Worm (Caenorhabditis elegans): ENCODE data around the gene usp-14.
A peak's percentile ranks its signal among the peaks of the same experiment; 100 is the strongest.

Gene usp-14

ce11 chrII:14523070-14523572 is 34.6 kb upstream of the usp-14 start, which contains the start of gene btb-20:
Gene btb-20, minus strand, starts transcription at chrII:14523522.
- TF ChIP-seq lin-39 (tag; optimal IDR thresholded peaks at IDR 0.05): no peak
- TF ChIP-seq fos-1 (tag; optimal IDR thresholded peaks at IDR 0.05): no peak
- TF ChIP-seq elt-3 (tag; optimal IDR thresholded peaks at IDR 0.05): no peak
- no peak for TF ChIP-seq C34F6.9 (tag; optimal IDR thresholded peaks at IDR 0.05)
- TF ChIP-seq F13H6.1 (tag; optimal IDR thresholded peaks at IDR 0.05): no peak
- TF ChIP-seq nhr-6 (tag; optimal IDR thresholded peaks at IDR 0.05): no peak
- TF ChIP-seq ZK546.5 (tag; optimal IDR thresholded peaks at IDR 0.05): no peak
- no peak for TF ChIP-seq lsy-2 (tag; optimal IDR thresholded peaks at IDR 0.05)
- no peak for TF ChIP-seq ztf-4 (tag; optimal IDR thresholded peaks at IDR 0.05)

ce11 chrII:14522037-14522436 is 33.5 kb upstream of the usp-14 start, which contains the start of gene btb-19:
Gene btb-19, minus strand, starts transcription at chrII:14522137.
- no peak for TF ChIP-seq F13H6.1 (tag; optimal IDR thresholded peaks at IDR 0.05)
- no peak for TF ChIP-seq alr-1 (tag; optimal IDR thresholded peaks at IDR 0.05)

DNA sequence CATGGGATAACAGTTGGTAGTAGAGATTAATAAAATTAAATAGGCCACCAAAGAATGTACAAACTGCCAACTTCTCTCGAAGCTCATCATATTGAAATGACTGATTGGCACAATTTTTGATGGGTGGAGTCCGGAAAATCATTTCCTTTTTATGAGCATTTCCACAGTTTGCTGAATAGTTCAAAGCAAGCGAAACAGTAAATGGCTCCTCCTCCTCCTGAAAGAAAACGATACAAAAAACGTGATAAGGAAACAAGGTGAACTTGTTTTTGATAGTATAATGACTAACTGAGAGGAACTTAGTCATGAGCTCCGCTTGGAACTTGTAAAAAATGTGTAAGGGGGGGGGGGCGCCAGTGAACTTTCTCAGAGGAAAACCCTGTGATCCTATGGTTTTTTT is 26.5 kb upstream of the usp-14 start, which contains the start of gene K10H10.9:
Gene K10H10.9, minus strand, starts transcription at position 101 of the 400 bp plus-strand sequence.
- TF ChIP-seq unc-39 (tag; optimal IDR thresholded peaks at IDR 0.05) (no peak), sma-9 (GFP tag; optimal IDR thresholded peaks at IDR 0.05) (no peak), sma-9 (tag; optimal IDR thresholded peaks at IDR 0.05) (no peak), skn-1 (tag; optimal IDR thresholded peaks at IDR 0.05) (no peak), nhr-11 (tag; optimal IDR thresholded peaks at IDR 0.05) (no peak), snpc-4 (tag; optimal IDR thresholded peaks at IDR 0.05) (no peak), gmeb-1 (tag; optimal IDR thresholded peaks at IDR 0.05) (no peak), nhr-23 (tag; optimal IDR thresholded peaks at IDR 0.05) (no peak), nhr-25 (tag; optimal IDR thresholded peaks at IDR 0.05) (no peak)

- TF ChIP-seq nhr-129 (tag; optimal IDR thresholded peaks at IDR 0.05): no peak
- TF ChIP-seq Y55F3AM.14 (GFP tag; optimal IDR thresholded peaks at IDR 0.05): no peak
- no peak for TF ChIP-seq mab-5 (tag; optimal IDR thresholded peaks at IDR 0.05)
- no peak for TF ChIP-seq fos-1 (tag; optimal IDR thresholded peaks at IDR 0.05)
Observed at ce11 chrII:14511189-14511588, 22.7 kb upstream of the usp-14 start, which contains the start of gene K10H10.13. Gene K10H10.13, minus strand, starts transcription at chrII:14511289.

- TF ChIP-seq lin-11 (tag; optimal IDR thresholded peaks at IDR 0.05): no peak
- TF ChIP-seq ztf-11 (tag; optimal IDR thresholded peaks at IDR 0.05): no peak
- no peak for TF ChIP-seq ZK546.5 (tag; optimal IDR thresholded peaks at IDR 0.05)
- peak; percentile 69 for TF ChIP-seq fos-1 (tag; optimal IDR thresholded peaks at IDR 0.05)
- TF ChIP-seq sma-9 (GFP tag; optimal IDR thresholded peaks at IDR 0.05): no peak
- TF ChIP-seq sma-9 (tag; optimal IDR thresholded peaks at IDR 0.05): no peak
Observed at ce11 chrII:14510162-14510561, 21.7 kb upstream of the usp-14 start.

ce11 chrII:14507563-14507962 is 19.1 kb upstream of the usp-14 start, which contains the start of the genes K10H10.7 and K10H10.10:
Gene K10H10.7, minus strand, starts transcription at chrII:14507663.
Gene K10H10.10, plus strand, starts transcription at chrII:14507766.
- no peak for TF ChIP-seq unc-39 (tag; optimal IDR thresholded peaks at IDR 0.05)
- TF ChIP-seq crh-2 (tag; optimal IDR thresholded peaks at IDR 0.05): no peak
- no peak for TF ChIP-seq nhr-12 (tag; optimal IDR thresholded peaks at IDR 0.05)
- TF ChIP-seq gmeb-1 (tag; optimal IDR thresholded peaks at IDR 0.05): no peak
- TF ChIP-seq lin-13 (GFP tag; optimal IDR thresholded peaks at IDR 0.05): no peak
- TF ChIP-seq nhr-10 (tag; optimal IDR thresholded peaks at IDR 0.05): no peak
- TF ChIP-seq ztf-1 (GFP tag; conservative IDR thresholded peaks at IDR 0.05): no peak
- no peak for TF ChIP-seq nhr-237 (tag; optimal IDR thresholded peaks at IDR 0.05)
- TF ChIP-seq alr-1 (tag; optimal IDR thresholded peaks at IDR 0.05): no peak

DNA sequence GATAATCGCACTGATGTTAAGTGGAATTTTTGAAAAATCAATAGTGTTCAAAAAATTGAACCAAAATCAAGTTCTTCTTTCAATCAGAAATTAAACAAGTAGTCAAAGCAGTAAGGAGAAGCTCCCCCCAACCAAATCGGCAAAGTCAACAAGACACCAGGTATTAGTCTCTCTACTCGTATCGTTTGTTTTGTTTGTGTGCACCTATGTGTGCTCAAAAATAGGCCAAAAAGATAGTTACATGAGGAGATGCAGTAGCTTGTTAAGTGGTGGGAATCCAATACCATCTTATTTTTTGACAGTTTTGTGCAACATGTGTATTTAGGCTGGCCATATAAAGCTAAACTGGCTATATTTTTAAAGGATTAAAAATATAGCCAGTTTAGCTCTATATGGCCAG is 17.8 kb upstream of the usp-14 start, which contains the start of gene K10H10.12:
Gene K10H10.12, minus strand, starts transcription at position 101 of the 400 bp plus-strand sequence.
- TF ChIP-seq aly-2 (tag; optimal IDR thresholded peaks at IDR 0.05): no peak

Data from whole organism, L2 larva.